Fruit fly (Drosophila melanogaster): Measurements from ENCODE around the gene ScsbetaA.
A peak's percentile ranks its signal among the peaks of the same experiment; 100 is the strongest.

The ScsbetaA gene

DNA sequence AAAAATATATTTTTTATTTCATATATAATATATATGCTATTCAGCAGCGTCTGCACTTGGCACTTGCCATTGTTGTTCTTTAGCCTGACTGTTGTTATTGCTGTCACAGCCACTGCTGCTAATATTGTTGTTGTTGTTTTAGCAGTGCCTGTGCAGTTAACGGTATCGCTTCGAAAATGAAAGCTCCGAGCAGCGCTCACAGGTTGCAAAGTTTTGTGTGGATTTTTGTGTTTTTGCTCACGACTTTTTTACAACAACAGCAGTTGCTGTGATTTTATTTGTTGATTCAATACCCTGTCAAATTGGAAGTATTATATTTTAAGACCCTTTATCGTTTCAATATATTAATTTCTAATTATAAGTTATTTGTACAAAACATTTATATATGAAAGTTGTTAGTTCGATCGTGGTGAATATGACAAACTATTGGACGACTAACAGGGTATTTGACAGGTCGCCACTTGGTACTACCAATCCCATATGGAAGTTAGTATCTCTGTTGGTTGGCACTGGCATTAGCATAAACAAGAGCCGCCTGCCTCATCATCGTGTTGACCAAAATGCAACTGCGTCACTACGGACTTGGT, 25.3 kb downstream of the ScsbetaA start (continued):
- TF ChIP-seq CG13424 (tag; optimal IDR thresholded peaks at IDR 0.05) = peak; percentile 40
- TF ChIP-seq CG10979 (tag; optimal IDR thresholded peaks at IDR 0.05) = peak; percentile 41
- peak in 1 of 2 experiments; percentile 11 for TF ChIP-seq eve (GFP tag; optimal IDR thresholded peaks at IDR 0.05)
- TF ChIP-seq CG8388 (GFP tag; optimal IDR thresholded peaks at IDR 0.05) = peak; percentile 44
- TF ChIP-seq oc (tag; optimal IDR thresholded peaks at IDR 0.05) = peak; percentile 64
- TF ChIP-seq CG4854 (GFP tag; optimal IDR thresholded peaks at IDR 0.05) = no peak
- no peak for TF ChIP-seq CG4617 (GFP tag; optimal IDR thresholded peaks at IDR 0.05; ENCODE audit: borderline replicate concordance)
- peak; percentile 60 for TF ChIP-seq CG18262 (tag; optimal IDR thresholded peaks at IDR 0.05)
- no peak for TF ChIP-seq Taf1 (GFP tag; IDR thresholded peaks at IDR 0.05)
- TF ChIP-seq CG2678 (tag; optimal IDR thresholded peaks at IDR 0.05) = peak; percentile 57
- peak; percentile 51; the same call in 2 of the 3 replicates for TF ChIP-seq row (GFP tag; IDR thresholded peaks at IDR 0.05)
- TF ChIP-seq CG12391 (tag; optimal IDR thresholded peaks at IDR 0.05) = peak; percentile 53
- TF ChIP-seq CG1024 (GFP tag; IDR thresholded peaks at IDR 0.05) = no peak
- TF ChIP-seq Hmx (GFP tag; optimal IDR thresholded peaks at IDR 0.05) = no peak
- no peak for TF ChIP-seq inv (GFP tag; IDR thresholded peaks at IDR 0.05; ENCODE audit: partially characterized antibody)
- peak; percentile 39 for TF ChIP-seq CG17385 (GFP tag; optimal IDR thresholded peaks at IDR 0.05)
- TF ChIP-seq lab (GFP tag; optimal IDR thresholded peaks at IDR 0.05) = peak; percentile 15
- peak; percentile 19 for TF ChIP-seq CG4707 (GFP tag; optimal IDR thresholded peaks at IDR 0.05)
- no peak for TF ChIP-seq so (GFP tag; IDR thresholded peaks at IDR 0.05)
- TF ChIP-seq CG11696 (GFP tag; IDR thresholded peaks at IDR 0.05) = no peak
- TF ChIP-seq ap (GFP tag; IDR thresholded peaks at IDR 0.05) = no peak
- peak; percentile 40; the same call in 1 of the 2 replicates for TF ChIP-seq H2.0 (GFP tag; IDR thresholded peaks at IDR 0.05)
- TF ChIP-seq prd (optimal IDR thresholded peaks at IDR 0.05) = no peak
- TF ChIP-seq prd (GFP tag; IDR thresholded peaks at IDR 0.05) = peak; percentile 55; the same call in 2 of the 3 replicates
- TF ChIP-seq PHDP (tag; optimal IDR thresholded peaks at IDR 0.05) = peak; percentile 39
- peak; percentile 32 for TF ChIP-seq grau (tag; optimal IDR thresholded peaks at IDR 0.05)
- peak; percentile 67 for TF ChIP-seq gem (tag; optimal IDR thresholded peaks at IDR 0.05)
- no peak for TF ChIP-seq Pdp1 (GFP tag; optimal IDR thresholded peaks at IDR 0.05)
- no peak for TF ChIP-seq CG15479 (GFP tag; optimal IDR thresholded peaks at IDR 0.05)
- TF ChIP-seq odd (GFP tag; optimal IDR thresholded peaks at IDR 0.05) = no peak
- TF ChIP-seq maf-S (GFP tag; optimal IDR thresholded peaks at IDR 0.05) = no peak
- TF ChIP-seq dmrt99B (tag; optimal IDR thresholded peaks at IDR 0.05) = peak; percentile 76
- no peak for TF ChIP-seq CG16813 (GFP tag; IDR thresholded peaks at IDR 0.05; ENCODE audit: partially characterized antibody)
- TF ChIP-seq CG4820 (GFP tag; optimal IDR thresholded peaks at IDR 0.05) = no peak
- no peak for TF ChIP-seq CG6683 (GFP tag; optimal IDR thresholded peaks at IDR 0.05)
- peak; percentile 51; the same call in 1 of the 2 replicates for TF ChIP-seq CG5953 (GFP tag; IDR thresholded peaks at IDR 0.05)
- peak; percentile 49 for TF ChIP-seq nmo (GFP tag; optimal IDR thresholded peaks at IDR 0.05)
- no peak for TF ChIP-seq wdn (GFP tag; IDR thresholded peaks at IDR 0.05)
- TF ChIP-seq CG2712 (tag; optimal IDR thresholded peaks at IDR 0.05) = peak; percentile 55
- peak; percentile 55; the same call in 1 of the 2 replicates for TF ChIP-seq CG17328 (GFP tag; IDR thresholded peaks at IDR 0.05)
- TF ChIP-seq crol (GFP tag; IDR thresholded peaks at IDR 0.05) = peak; percentile 31; the same call in 1 of the 2 replicates
- 0 out of 2 replicates have a peak, but pooled peaks have one; percentile 22 for TF ChIP-seq dimm (GFP tag; IDR thresholded peaks at IDR 0.05)
- TF ChIP-seq hbn (GFP tag; IDR thresholded peaks at IDR 0.05; ENCODE audit: partially characterized antibody) = no peak
- no peak for TF ChIP-seq cad (GFP tag; optimal IDR thresholded peaks at IDR 0.05)
- TF ChIP-seq stc (GFP tag; IDR thresholded peaks at IDR 0.05) = peak; percentile 62
